Worm (Caenorhabditis elegans) whole organism, L1 larva: Measurements from ENCODE around the gene lrpc-1.

ENCODE experiments used
- C04F5.9 ChIP-seq: sonication (generic microtip); optimal IDR thresholded peaks from 2 replicates; lab custom pipeline; 2016; ENCODE audit warnings: missing genetic modification characterization, missing compliant biosample characterization
- Y116A8C.19 ChIP-seq: sonication (generic microtip); optimal IDR thresholded peaks from 2 replicates; lab custom pipeline; 2016; ENCODE audit warnings: missing compliant biosample characterization, missing genetic modification characterization, borderline replicate concordance
- aha-1 ChIP-seq: fragments of 150-350 bp; optimal IDR thresholded peaks from 2 replicates; lab custom pipeline; 2014; ENCODE audit warnings: missing biosample characterization, missing genetic modification characterization
- alr-1 ChIP-seq: fragments of 200-800 bp; sonication (Bioruptor generic); optimal IDR thresholded peaks from 2 replicates; lab custom pipeline; 2018; ENCODE audit warnings: borderline replicate concordance, mild to moderate bottlenecking, missing genetic modification characterization, missing compliant biosample characterization
- aly-2 ChIP-seq: fragments of 150-350 bp; optimal IDR thresholded peaks from 2 replicates; lab custom pipeline; 2014; ENCODE audit warnings: missing biosample characterization, missing genetic modification characterization
- ceh-63 ChIP-seq: fragments of 200-800 bp; sonication (Bioruptor generic); optimal IDR thresholded peaks from 2 replicates; lab custom pipeline; 2018; ENCODE audit warnings: mild to moderate bottlenecking, missing genetic modification characterization, missing compliant biosample characterization
- ceh-82 ChIP-seq, 3 experiments: fragments of 150-350 bp in 1 of 3; sonication (generic microtip) in 2 of 3; optimal IDR thresholded peaks; 2 replicates each; lab custom pipeline; 2014 to 2017; ENCODE audit warnings: missing biosample characterization in 3 of 3, missing genetic modification characterization in 3 of 3
- ceh-88 ChIP-seq: fragments of 200-800 bp; sonication (Bioruptor generic); IDR thresholded peaks from 2 replicates; pipeline ENCODE4 v1.3.6; 2022; ENCODE audit warnings: missing genetic modification characterization, missing compliant biosample characterization
- dpl-1 ChIP-seq, 3 experiments: fragments of 150-350 bp in 2 of 3; sonication (generic microtip) in 1 of 3; optimal IDR thresholded peaks; 2 replicates each; lab custom pipeline; 2014 to 2017; ENCODE audit warnings: missing biosample characterization in 3 of 3, missing genetic modification characterization in 3 of 3, missing genetic modification reagents in 3 of 3
- dsc-1 ChIP-seq: sonication (generic microtip); optimal IDR thresholded peaks from 2 replicates; lab custom pipeline; 2016; ENCODE audit warnings: mild to moderate bottlenecking, missing genetic modification characterization, missing compliant biosample characterization
- efl-1 ChIP-seq, 4 experiments: fragments of 150-350 bp; optimal IDR thresholded peaks in 3 of 4; peaks in 1 of 4; 1 replicate in 1 of 4; 2 replicates in 3 of 4; lab custom pipeline; 2014; ENCODE audit warnings: missing biosample characterization in 2 of 4, missing genetic modification characterization in 2 of 4, missing genetic modification reagents in 2 of 4
- efl-3 ChIP-seq: fragments of 200-800 bp; sonication (Bioruptor generic); optimal IDR thresholded peaks from 2 replicates; lab custom pipeline; 2018; ENCODE audit warnings: mild to moderate bottlenecking, missing genetic modification characterization, missing compliant biosample characterization
- egl-13 ChIP-seq: sonication (generic microtip); optimal IDR thresholded peaks from 2 replicates; lab custom pipeline; 2016; ENCODE audit warnings: missing genotype, missing genetic modification reagents, missing genetic modification characterization, missing compliant biosample characterization
- elt-2 ChIP-seq: sonication (generic microtip); optimal IDR thresholded peaks from 2 replicates; lab custom pipeline; 2016; ENCODE audit warnings: missing genetic modification characterization, mild to moderate bottlenecking, inconsistent platforms, missing compliant biosample characterization, missing genetic modification reagents
- elt-3 ChIP-seq, 6 experiments: fragments of 150-350 bp in 1 of 6; sonication (generic microtip); optimal IDR thresholded peaks; 2 replicates each; lab custom pipeline; 2017 to 2018; ENCODE audit warnings: missing biosample characterization in 6 of 6, missing genetic modification characterization in 6 of 6, inconsistent platforms in 1 of 6
- ets-5 ChIP-seq: fragments of 200-800 bp; sonication (Bioruptor generic); IDR thresholded peaks from 2 replicates; pipeline ENCODE4 v1.3.6; 2022; ENCODE audit warnings: missing genetic modification characterization, missing compliant biosample characterization
- fkh-10 ChIP-seq: sonication (generic microtip); optimal IDR thresholded peaks from 2 replicates; lab custom pipeline; 2017; ENCODE audit warnings: missing biosample characterization, missing genetic modification reagents, missing genetic modification characterization
- fkh-4 ChIP-seq: sonication (generic microtip); optimal IDR thresholded peaks from 2 replicates; lab custom pipeline; 2016; ENCODE audit warnings: missing compliant biosample characterization, missing genetic modification characterization, borderline replicate concordance
- fkh-8 ChIP-seq: sonication (generic microtip); optimal IDR thresholded peaks from 2 replicates; lab custom pipeline; 2016; ENCODE audit warnings: mild to moderate bottlenecking, missing genetic modification characterization, missing compliant biosample characterization
- fos-1 ChIP-seq: fragments of 150-350 bp; optimal IDR thresholded peaks from 2 replicates; lab custom pipeline; 2014; ENCODE audit warnings: missing biosample characterization, missing genetic modification characterization
- hlh-4 ChIP-seq: sonication (generic microtip); optimal IDR thresholded peaks from 2 replicates; lab custom pipeline; 2016; ENCODE audit warnings: mild to moderate bottlenecking, missing genetic modification characterization, missing compliant biosample characterization
- hpl-2 ChIP-seq: fragments of 150-350 bp; optimal IDR thresholded peaks from 2 replicates; lab custom pipeline; 2014; ENCODE audit warnings: missing biosample characterization, missing genetic modification reagents, missing genetic modification characterization
- irx-1 ChIP-seq: sonication (generic microtip); optimal IDR thresholded peaks from 2 replicates; lab custom pipeline; 2016; ENCODE audit warnings: missing genetic modification characterization, missing compliant biosample characterization
- jun-1 ChIP-seq: fragments of 150-350 bp; optimal IDR thresholded peaks from 2 replicates; lab custom pipeline; 2014; ENCODE audit warnings: missing biosample characterization, missing genetic modification reagents, missing genetic modification characterization
- lin-13 ChIP-seq: fragments of 150-350 bp; optimal IDR thresholded peaks from 2 replicates; lab custom pipeline; 2014; ENCODE audit warnings: missing biosample characterization, missing genetic modification reagents, missing genetic modification characterization
- lin-14 ChIP-seq: fragments of 200-800 bp; sonication (Bioruptor generic); optimal IDR thresholded peaks from 2 replicates; lab custom pipeline; 2018; ENCODE audit warnings: mild to moderate bottlenecking, missing genetic modification characterization, moderate library complexity, missing compliant biosample characterization
- lin-39 ChIP-seq: fragments of 150-350 bp; optimal IDR thresholded peaks from 2 replicates; lab custom pipeline; 2014; ENCODE audit warnings: missing biosample characterization, missing genetic modification reagents, missing genetic modification characterization
- lir-3 ChIP-seq: sonication (generic microtip); optimal IDR thresholded peaks from 2 replicates; lab custom pipeline; 2016; ENCODE audit warnings: mild to moderate bottlenecking, missing genetic modification characterization, moderate library complexity, missing compliant biosample characterization; ENCODE audit not compliant: poor library complexity
- lsy-2 ChIP-seq, 2 experiments: fragments of 150-350 bp; optimal IDR thresholded peaks; 2 replicates each; lab custom pipeline; 2014; ENCODE audit warnings: missing biosample characterization in 2 of 2, missing genetic modification characterization in 2 of 2
- mab-9 ChIP-seq: fragments of 200-800 bp; sonication (Bioruptor generic); IDR thresholded peaks from 2 replicates; pipeline ENCODE4 v1.3.6; 2022; ENCODE audit warnings: missing genetic modification reagents, missing genetic modification characterization, missing compliant biosample characterization
- mdl-1 ChIP-seq, 2 experiments: fragments of 150-350 bp; optimal IDR thresholded peaks; 2 replicates each; lab custom pipeline; 2014 to 2017; ENCODE audit warnings: missing biosample characterization in 2 of 2, missing genetic modification characterization in 2 of 2, inconsistent platforms in 1 of 2
- mef-2 ChIP-seq: fragments of 150-350 bp; optimal IDR thresholded peaks from 2 replicates; lab custom pipeline; 2014; ENCODE audit warnings: missing biosample characterization, missing genetic modification characterization
- mep-1 ChIP-seq: fragments of 150-350 bp; optimal IDR thresholded peaks from 2 replicates; lab custom pipeline; 2014; ENCODE audit warnings: missing biosample characterization, missing genetic modification characterization
- nhr-12 ChIP-seq: sonication (generic microtip); optimal IDR thresholded peaks from 2 replicates; lab custom pipeline; 2017; ENCODE audit warnings: missing biosample characterization, missing genetic modification characterization
- nhr-19 ChIP-seq: fragments of 200-800 bp; sonication (Bioruptor generic); conservative IDR thresholded peaks from 2 replicates; pipeline ENCODE4 v1.3.6; 2022; ENCODE audit warnings: missing genetic modification characterization, missing compliant biosample characterization
- nhr-71 ChIP-seq: sonication (generic microtip); optimal IDR thresholded peaks from 2 replicates; lab custom pipeline; 2016; ENCODE audit warnings: mild to moderate bottlenecking, missing genetic modification characterization, moderate library complexity, missing compliant biosample characterization
- nhr-76 ChIP-seq: sonication (generic microtip); optimal IDR thresholded peaks from 2 replicates; lab custom pipeline; 2017; ENCODE audit warnings: missing biosample characterization, missing genetic modification characterization
- nhr-84 ChIP-seq: sonication (generic microtip); optimal IDR thresholded peaks from 2 replicates; lab custom pipeline; 2017; ENCODE audit warnings: missing biosample characterization, missing genetic modification characterization
- nhr-85 ChIP-seq: sonication (generic microtip); peaks from one replicate; lab custom pipeline; 2016; ENCODE audit warnings: missing genetic modification characterization, inconsistent platforms, missing compliant biosample characterization
- nhr-90 ChIP-seq: sonication (generic microtip); optimal IDR thresholded peaks from 2 replicates; lab custom pipeline; 2016; ENCODE audit warnings: mild to moderate bottlenecking, missing genetic modification characterization, missing compliant biosample characterization; ENCODE audit not compliant: poor library complexity
- pag-3 ChIP-seq: sonication (generic microtip); optimal IDR thresholded peaks from 2 replicates; lab custom pipeline; 2017; ENCODE audit warnings: missing genetic modification characterization, mild to moderate bottlenecking, missing compliant biosample characterization, antibody characterized with exemption, borderline replicate concordance; ENCODE audit not compliant: insufficient read depth
- pqm-1 ChIP-seq: sonication (generic microtip); optimal IDR thresholded peaks from 3 replicates; lab custom pipeline; 2017; ENCODE audit warnings: missing biosample characterization, missing genetic modification characterization
- sup-37 ChIP-seq: fragments of 200-800 bp; sonication (Bioruptor generic); optimal IDR thresholded peaks from 2 replicates; lab custom pipeline; 2018; ENCODE audit warnings: mild to moderate bottlenecking, missing genetic modification characterization, missing compliant biosample characterization
- swsn-7 ChIP-seq: sonication (generic microtip); optimal IDR thresholded peaks from 2 replicates; lab custom pipeline; 2016; ENCODE audit warnings: missing genetic modification characterization, missing compliant biosample characterization
- tlp-1 ChIP-seq: fragments of 150-350 bp; optimal IDR thresholded peaks from 2 replicates; lab custom pipeline; 2014; ENCODE audit warnings: missing biosample characterization, missing genetic modification characterization
- unc-130 ChIP-seq: fragments of 150-350 bp; optimal IDR thresholded peaks from 2 replicates; lab custom pipeline; 2017; ENCODE audit warnings: missing biosample characterization, missing genetic modification characterization, inconsistent platforms
- unc-30 ChIP-seq: sonication (generic microtip); optimal IDR thresholded peaks from 2 replicates; lab custom pipeline; 2017; ENCODE audit warnings: missing biosample characterization, missing genetic modification characterization
- unc-86 ChIP-seq: sonication (generic microtip); optimal IDR thresholded peaks from 2 replicates; lab custom pipeline; 2016; ENCODE audit warnings: missing genetic modification characterization, missing compliant biosample characterization
- vab-15 ChIP-seq: sonication (generic microtip); optimal IDR thresholded peaks from 2 replicates; lab custom pipeline; 2017; ENCODE audit warnings: missing genotype, mild to moderate bottlenecking, missing genetic modification characterization, missing compliant biosample characterization
- xbp-1 ChIP-seq: sonication (generic microtip); optimal IDR thresholded peaks from 2 replicates; lab custom pipeline; 2016; ENCODE audit warnings: missing genetic modification characterization, missing compliant biosample characterization
- zag-1 ChIP-seq: fragments of 150-350 bp; optimal IDR thresholded peaks from 2 replicates; lab custom pipeline; 2014; ENCODE audit warnings: missing biosample characterization, missing genetic modification characterization
- ztf-11 ChIP-seq, 2 experiments: sonication (generic microtip); optimal IDR thresholded peaks; 2 replicates each; lab custom pipeline; 2016 to 2017; ENCODE audit warnings: missing genetic modification characterization in 2 of 2, missing biosample characterization in 1 of 2, missing compliant biosample characterization in 1 of 2

The lrpc-1 gene

DNA sequence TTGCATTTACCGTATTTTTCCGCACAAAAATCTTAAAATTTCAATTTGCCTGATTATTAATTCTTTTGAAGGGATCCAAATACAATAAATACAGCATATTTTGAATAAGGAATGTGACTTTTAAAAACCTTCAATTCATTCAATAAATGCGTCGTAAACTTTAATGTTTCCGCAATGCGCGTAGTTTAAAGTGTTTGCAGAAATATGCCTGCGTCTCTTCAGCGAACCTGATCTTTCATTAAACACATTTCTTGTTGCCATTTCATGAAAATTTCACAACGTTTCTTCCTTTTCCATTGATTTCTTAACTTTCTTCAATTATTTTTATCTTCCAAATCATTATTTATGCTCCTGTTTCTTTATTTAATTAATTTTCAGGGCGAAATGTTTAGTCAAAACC is 20.7 kb downstream of the lrpc-1 start, which contains the start of gene vps-37 (continued):
- TF ChIP-seq ceh-63 (GFP tag; lab: Kevin White, UChicago) (no peak), ceh-82 (tag; optimal IDR thresholded peaks at IDR 0.05; lab: Kevin White, UChicago) (peak; percentile 81 to 92 (median 86)), fkh-4 (tag; lab: Kevin White, UChicago) (no peak), lin-14 (GFP tag; lab: Kevin White, UChicago) (peak; percentile 79), elt-3 (tag; optimal IDR thresholded peaks at IDR 0.05; lab: Kevin White, UChicago) (peak in 2 of 6 experiments; percentile 9 to 52), efl-1 (optimal IDR thresholded peaks at IDR 0.05; lab: Kevin White, UChicago) (peak; percentile 91), efl-1 (GFP tag; optimal IDR thresholded peaks at IDR 0.05 in 1 of 2; lab: Kevin White, UChicago) (peak; percentile 83 to 98), nhr-71 (tag; lab: Kevin White, UChicago) (peak; percentile 87), swsn-7 (peak; percentile 82), dpl-1 (GFP tag; optimal IDR thresholded peaks at IDR 0.05; lab: Kevin White, UChicago) (peak; percentile 74 to 85 (median 84)), mab-9 (GFP tag; lab: Robert Waterston, UW) (peak; percentile 68), nhr-90 (tag; lab: Kevin White, UChicago) (peak; percentile 74), fkh-10 (GFP tag; lab: Kevin White, UChicago) (no peak), hlh-4 (tag; lab: Kevin White, UChicago) (no peak), fkh-8 (tag; lab: Kevin White, UChicago) (peak; percentile 58), ets-5 (GFP tag; lab: Robert Waterston, UW) (no peak), lin-39 (tag; lab: Kevin White, UChicago) (peak; percentile 61), jun-1 (tag; lab: Kevin White, UChicago) (no peak), aly-2 (tag; lab: Kevin White, UChicago) (peak; percentile 79), xbp-1 (peak; percentile 77), mep-1 (tag; lab: Kevin White, UChicago) (peak; percentile 94), unc-130 (tag; lab: Kevin White, UChicago) (peak; percentile 86), mdl-1 (tag; optimal IDR thresholded peaks at IDR 0.05; lab: Kevin White, UChicago) (peak in 1 of 2 experiments; percentile 33), Y116A8C.19 (tag; lab: Kevin White, UChicago) (no peak), lir-3 (tag; lab: Kevin White, UChicago) (peak; percentile 54), vab-15 (tag; lab: Kevin White, UChicago) (no peak), nhr-76 (no peak), ceh-88 (GFP tag; lab: Robert Waterston, UW) (no peak), pqm-1 (tag; lab: Kevin White, UChicago) (no peak), egl-13 (tag; lab: Kevin White, UChicago) (no peak), hpl-2 (no peak), nhr-19 (GFP tag; lab: Robert Waterston, UW) (peak; percentile 82), fos-1 (tag; lab: Kevin White, UChicago) (peak; percentile 73), unc-30 (tag; lab: Kevin White, UChicago) (peak; percentile 2), nhr-12 (tag; lab: Kevin White, UChicago) (no peak), zag-1 (peak; percentile 53), irx-1 (tag; lab: Kevin White, UChicago) (peak; percentile 69), C04F5.9 (peak; percentile 37), nhr-85 (tag; lab: Kevin White, UChicago) (peak; percentile 81), aha-1 (tag; lab: Kevin White, UChicago) (no peak), dsc-1 (tag; lab: Kevin White, UChicago) (peak; percentile 70), alr-1 (tag; lab: Kevin White, UChicago) (no peak), sup-37 (GFP tag; lab: Kevin White, UChicago) (no peak), nhr-84 (tag; lab: Kevin White, UChicago) (peak; percentile 43), ztf-11 (tag; optimal IDR thresholded peaks at IDR 0.05; lab: Kevin White, UChicago) (peak in 1 of 2 experiments; percentile 34), tlp-1 (no peak), efl-3 (GFP tag; lab: Kevin White, UChicago) (no peak), elt-2 (tag; lab: Kevin White, UChicago) (no peak), pag-3 (no peak), unc-86 (tag; lab: Kevin White, UChicago) (peak; percentile 70), mef-2 (peak; percentile 47), lsy-2 (tag; optimal IDR thresholded peaks at IDR 0.05; lab: Kevin White, UChicago) (peak; percentile 92 to 94), lin-13 (GFP tag; lab: Kevin White, UChicago) (peak; percentile 77)
